Worm (Caenorhabditis elegans) whole organism, L4 larva: ENCODE results near the gene F10E7.6.

Experiments
- F37D6.2 ChIP-seq: sonication (generic microtip); optimal IDR thresholded peaks from 2 replicates; lab custom pipeline; 2016; ENCODE audit warnings: mild to moderate bottlenecking, missing genetic modification characterization, missing compliant biosample characterization
- F44E2.7 ChIP-seq: fragments of 200-800 bp; sonication (Bioruptor generic); IDR thresholded peaks from 2 replicates; pipeline ENCODE4 v2.1.2; 2022; ENCODE audit warnings: missing genetic modification characterization, missing compliant biosample characterization
- F49E8.2 ChIP-seq: sonication (generic microtip); optimal IDR thresholded peaks from 2 replicates; lab custom pipeline; 2016; ENCODE audit warnings: missing compliant biosample characterization, mild to moderate bottlenecking, missing genetic modification characterization, borderline replicate concordance
- Y48G9A.11 ChIP-seq: fragments of 200-800 bp; sonication (Bioruptor generic); IDR thresholded peaks from 2 replicates; pipeline ENCODE4 v1.3.6; 2022; ENCODE audit warnings: missing genetic modification reagents, missing genetic modification characterization, missing compliant biosample characterization
- Y5F2A.4 ChIP-seq: fragments of 200-800 bp; sonication (Bioruptor generic); optimal IDR thresholded peaks from 2 replicates; lab custom pipeline; 2018; ENCODE audit warnings: mild to moderate bottlenecking, missing genetic modification characterization, missing compliant biosample characterization
- ZK546.5 ChIP-seq, 2 experiments: sonication (generic microtip); optimal IDR thresholded peaks; 2 replicates each; lab custom pipeline; 2017; ENCODE audit warnings: missing biosample characterization in 2 of 2, missing genetic modification characterization in 2 of 2
- aha-1 ChIP-seq: fragments of 150-350 bp; peaks from one replicate; lab custom pipeline; 2014; ENCODE audit warnings: missing biosample characterization, missing genetic modification characterization
- aly-2 ChIP-seq: sonication (generic microtip); optimal IDR thresholded peaks from 2 replicates; lab custom pipeline; 2018; ENCODE audit warnings: missing biosample characterization, missing genetic modification characterization
- ama-1 ChIP-seq: fragments of 150-350 bp; optimal IDR thresholded peaks from 2 replicates; lab custom pipeline; 2014; ENCODE audit warnings: inconsistent platforms, mixed read lengths
- arid-1 ChIP-seq: fragments of 200-800 bp; sonication (Bioruptor generic); conservative IDR thresholded peaks from 2 replicates; pipeline ENCODE4 v1.3.6; 2022; ENCODE audit warnings: missing genetic modification reagents, missing genetic modification characterization, missing compliant biosample characterization
- attf-4 ChIP-seq: sonication (generic microtip); optimal IDR thresholded peaks from 3 replicates; lab custom pipeline; 2017; ENCODE audit warnings: missing biosample characterization, missing genetic modification characterization
- ceh-28 ChIP-seq: fragments of 150-350 bp; optimal IDR thresholded peaks from 2 replicates; lab custom pipeline; 2014; ENCODE audit warnings: missing biosample characterization, missing genetic modification reagents, missing genetic modification characterization
- ceh-82 ChIP-seq: sonication (generic microtip); optimal IDR thresholded peaks from 2 replicates; lab custom pipeline; 2017; ENCODE audit warnings: missing biosample characterization, missing genetic modification characterization
- ces-1 ChIP-seq: fragments of 150-350 bp; sonication (generic microtip); optimal IDR thresholded peaks from 4 replicates; lab custom pipeline; 2014; ENCODE audit warnings: missing biosample characterization, missing genetic modification reagents, missing genetic modification characterization
- cey-2 ChIP-seq: sonication (generic microtip); optimal IDR thresholded peaks from 3 replicates; lab custom pipeline; 2017; ENCODE audit warnings: missing genetic modification characterization, mild to moderate bottlenecking, missing compliant biosample characterization, antibody characterized with exemption, borderline replicate concordance; ENCODE audit not compliant: insufficient read depth
- daf-19 ChIP-seq: fragments of 200-800 bp; sonication (Bioruptor generic); conservative IDR thresholded peaks from 2 replicates; pipeline ENCODE4 v1.3.6; 2022; ENCODE audit warnings: missing genetic modification characterization, missing compliant biosample characterization
- daf-8 ChIP-seq: fragments of 200-800 bp; sonication (Bioruptor generic); IDR thresholded peaks from 2 replicates; pipeline ENCODE4 v1.3.6; 2022; ENCODE audit warnings: missing genetic modification characterization, missing compliant biosample characterization
- dmd-8 ChIP-seq: fragments of 200-800 bp; sonication (Bioruptor generic); IDR thresholded peaks from 2 replicates; pipeline ENCODE4 v1.3.6; 2022; ENCODE audit warnings: missing genetic modification characterization, missing compliant biosample characterization
- egl-43 ChIP-seq: fragments of 200-800 bp; sonication (Bioruptor generic); IDR thresholded peaks from 2 replicates; pipeline ENCODE4 v1.3.6; 2022; ENCODE audit warnings: missing genetic modification reagents, missing genetic modification characterization, missing compliant biosample characterization
- fkh-10 ChIP-seq: fragments of 150-350 bp; optimal IDR thresholded peaks from 2 replicates; lab custom pipeline; 2014; ENCODE audit warnings: missing biosample characterization, missing genetic modification reagents, missing genetic modification characterization
- fos-1 ChIP-seq: fragments of 150-350 bp; optimal IDR thresholded peaks from 2 replicates; lab custom pipeline; 2014; ENCODE audit warnings: missing biosample characterization, missing genetic modification characterization
- hlh-11 ChIP-seq: fragments of 200-800 bp; sonication (Bioruptor generic); optimal IDR thresholded peaks from 2 replicates; lab custom pipeline; 2018; ENCODE audit warnings: mild to moderate bottlenecking, missing genetic modification characterization, missing compliant biosample characterization
- hlh-30 ChIP-seq: sonication (generic microtip); optimal IDR thresholded peaks from 2 replicates; lab custom pipeline; 2017; ENCODE audit warnings: antibody characterized with exemption, mild to moderate bottlenecking, missing genetic modification characterization, missing compliant biosample characterization; ENCODE audit not compliant: insufficient read depth
- lin-38 ChIP-seq: fragments of 200-800 bp; sonication (Bioruptor generic); IDR thresholded peaks from 2 replicates; pipeline ENCODE4 v1.3.6; 2022; ENCODE audit warnings: missing genetic modification reagents, missing genetic modification characterization, missing compliant biosample characterization
- lin-39 ChIP-seq: fragments of 150-350 bp; optimal IDR thresholded peaks from 2 replicates; lab custom pipeline; 2014; ENCODE audit warnings: missing biosample characterization, missing genetic modification reagents, missing genetic modification characterization
- lir-3 ChIP-seq: sonication (generic microtip); optimal IDR thresholded peaks from 2 replicates; lab custom pipeline; 2016; ENCODE audit warnings: mild to moderate bottlenecking, missing genetic modification characterization, missing compliant biosample characterization
- madf-5 ChIP-seq, 2 experiments: fragments of 200-800 bp; sonication (Bioruptor generic); IDR thresholded peaks; 2 replicates each; pipeline ENCODE4 v1.3.6; 2022; ENCODE audit warnings: missing compliant biosample characterization in 2 of 2, missing genetic modification characterization in 2 of 2
- madf-9 ChIP-seq: fragments of 200-800 bp; sonication (Bioruptor generic); conservative IDR thresholded peaks from 2 replicates; pipeline ENCODE4 v1.3.6; 2022; ENCODE audit warnings: missing genetic modification reagents, missing genetic modification characterization, missing compliant biosample characterization
- mdt-29 ChIP-seq: fragments of 200-800 bp; sonication (Bioruptor generic); IDR thresholded peaks from 2 replicates; pipeline ENCODE4 v1.3.6; 2022; ENCODE audit warnings: missing genetic modification reagents, missing genetic modification characterization, missing compliant biosample characterization
- mes-2 ChIP-seq: sonication (generic microtip); optimal IDR thresholded peaks from 2 replicates; lab custom pipeline; 2016; ENCODE audit warnings: missing genotype, mild to moderate bottlenecking, missing genetic modification characterization, missing compliant biosample characterization; ENCODE audit not compliant: poor library complexity, severe bottlenecking
- nhr-102 ChIP-seq: sonication (generic microtip); optimal IDR thresholded peaks from 2 replicates; lab custom pipeline; 2016; ENCODE audit warnings: mild to moderate bottlenecking, missing genetic modification characterization, moderate library complexity, missing compliant biosample characterization
- nhr-11 ChIP-seq: fragments of 150-350 bp; optimal IDR thresholded peaks from 2 replicates; lab custom pipeline; 2014; ENCODE audit warnings: missing biosample characterization, missing genetic modification characterization
- nhr-41 ChIP-seq: fragments of 200-800 bp; sonication (Bioruptor generic); IDR thresholded peaks from 2 replicates; pipeline ENCODE4 v1.3.6; 2022; ENCODE audit warnings: missing genetic modification reagents, missing genetic modification characterization, missing compliant biosample characterization
- nhr-42 ChIP-seq: fragments of 200-800 bp; sonication (Bioruptor generic); IDR thresholded peaks from 2 replicates; pipeline ENCODE4 v1.3.6; 2022; ENCODE audit warnings: missing genetic modification characterization, missing compliant biosample characterization
- nhr-76 ChIP-seq: fragments of 150-350 bp; optimal IDR thresholded peaks from 2 replicates; lab custom pipeline; 2014; ENCODE audit warnings: missing biosample characterization, missing genetic modification characterization
- php-3 ChIP-seq: fragments of 200-800 bp; sonication (Bioruptor generic); IDR thresholded peaks from 2 replicates; pipeline ENCODE4 v1.3.6; 2022; ENCODE audit warnings: missing genetic modification reagents, missing genetic modification characterization, missing compliant biosample characterization
- rbr-2 ChIP-seq: sonication (generic microtip); optimal IDR thresholded peaks from 2 replicates; lab custom pipeline; 2016; ENCODE audit warnings: missing genotype, missing genetic modification characterization, missing compliant biosample characterization
- saeg-2 ChIP-seq: fragments of 200-800 bp; sonication (Bioruptor generic); IDR thresholded peaks from 2 replicates; pipeline ENCODE4 v1.3.6; 2022; ENCODE audit warnings: missing genetic modification reagents, missing genetic modification characterization, missing compliant biosample characterization
- sdz-12 ChIP-seq: fragments of 200-800 bp; sonication (Bioruptor generic); optimal IDR thresholded peaks from 2 replicates; lab custom pipeline; 2018; ENCODE audit warnings: mild to moderate bottlenecking, missing genetic modification characterization, missing compliant biosample characterization
- snpc-1.2 ChIP-seq: fragments of 200-800 bp; sonication (Bioruptor generic); IDR thresholded peaks from 2 replicates; pipeline ENCODE4 v1.3.6; 2022; ENCODE audit warnings: missing genetic modification reagents, missing genetic modification characterization, missing compliant biosample characterization
- spr-1 ChIP-seq: sonication (generic microtip); optimal IDR thresholded peaks from 2 replicates; lab custom pipeline; 2016; ENCODE audit warnings: mild to moderate bottlenecking, missing genetic modification characterization, missing compliant biosample characterization
- spr-3 ChIP-seq: fragments of 200-800 bp; sonication (Bioruptor generic); optimal IDR thresholded peaks from 2 replicates; lab custom pipeline; 2018; ENCODE audit warnings: mild to moderate bottlenecking, missing genetic modification characterization, missing compliant biosample characterization
- unc-130 ChIP-seq: sonication (generic microtip); optimal IDR thresholded peaks from 2 replicates; lab custom pipeline; 2016; ENCODE audit warnings: missing genetic modification reagents, missing genetic modification characterization, missing compliant biosample characterization
- unc-62 ChIP-seq, 3 experiments: fragments of 150-350 bp in 1 of 3; sonication (generic microtip); optimal IDR thresholded peaks in 2 of 3; peaks in 1 of 3; 1 replicate in 1 of 3; 2 replicates in 2 of 3; lab custom pipeline; 2014 to 2017; ENCODE audit warnings: missing biosample characterization in 3 of 3, missing genetic modification characterization in 3 of 3, missing genetic modification reagents in 3 of 3, missing genotype in 1 of 3
- vab-7 ChIP-seq: fragments of 200-800 bp; sonication (Bioruptor generic); IDR thresholded peaks from 2 replicates; pipeline ENCODE4 v1.3.6; 2022; ENCODE audit warnings: missing genetic modification reagents, missing genetic modification characterization, missing compliant biosample characterization
- zfp-2 ChIP-seq: sonication (generic microtip); optimal IDR thresholded peaks from 2 replicates; lab custom pipeline; 2016; ENCODE audit warnings: mild to moderate bottlenecking, missing genetic modification characterization, missing compliant biosample characterization
- zfp-3 ChIP-seq: fragments of 200-800 bp; sonication (Bioruptor generic); conservative IDR thresholded peaks from 2 replicates; pipeline ENCODE4 v1.3.6; 2022; ENCODE audit warnings: missing genetic modification reagents, missing genetic modification characterization, missing compliant biosample characterization
- zip-11 ChIP-seq: fragments of 200-800 bp; sonication (Bioruptor generic); IDR thresholded peaks from 2 replicates; pipeline ENCODE4 v1.3.6; 2022; ENCODE audit warnings: missing genetic modification characterization, missing compliant biosample characterization
- zip-2 ChIP-seq: fragments of 150-350 bp; optimal IDR thresholded peaks from 2 replicates; lab custom pipeline; 2014; ENCODE audit warnings: missing biosample characterization, missing genetic modification characterization
- ztf-11 ChIP-seq: fragments of 150-350 bp; optimal IDR thresholded peaks from 2 replicates; lab custom pipeline; 2014; ENCODE audit warnings: missing biosample characterization, missing genetic modification characterization

Gene F10E7.6

DNA sequence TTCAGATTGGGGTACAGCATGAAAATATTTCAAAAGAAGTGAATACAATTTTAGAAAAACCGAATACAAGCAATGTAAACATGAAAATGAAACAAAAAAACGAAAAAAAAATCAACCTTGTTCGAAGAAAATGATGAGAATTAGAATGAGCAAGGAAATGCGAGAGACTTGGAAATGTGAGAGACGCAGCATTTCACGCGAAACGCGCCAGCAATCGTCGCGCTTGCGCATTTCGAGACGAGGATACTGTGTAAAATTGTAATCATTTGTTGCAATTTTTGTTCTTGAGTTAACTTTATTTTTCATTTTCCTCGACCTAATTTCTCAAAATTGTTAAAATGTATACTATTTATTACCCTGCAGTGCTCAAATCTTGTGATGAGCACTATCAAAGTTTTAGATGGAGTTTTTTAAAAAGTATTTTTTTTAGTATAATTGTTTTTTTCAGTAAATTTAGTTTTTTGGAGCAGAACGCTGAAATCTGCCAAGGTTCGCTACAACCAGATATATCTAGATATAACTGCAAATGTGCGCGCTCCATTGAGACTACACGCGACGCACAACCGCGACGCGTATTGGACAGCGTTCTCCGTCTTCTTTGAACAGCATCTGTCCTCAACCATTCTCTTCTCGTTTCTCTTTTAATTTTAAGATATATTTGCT, 39.2 kb downstream of the F10E7.6 start, which contains the start of gene fust-1 (continued):
- TF ChIP-seq nhr-76 (tag; lab: Kevin White, UChicago) (peak; percentile 71), lir-3 (peak; percentile 38), Y48G9A.11 (GFP tag; lab: Robert Waterston, UW) (peak; percentile 91), aly-2 (no peak), mdt-29 (GFP tag; lab: Robert Waterston, UW) (peak; percentile 91), zfp-2 (peak; percentile 65), Y5F2A.4 (GFP tag; lab: Kevin White, UChicago) (peak; percentile 21), ces-1 (peak; percentile 59), lin-38 (peak; percentile 96), unc-62 (GFP tag; optimal IDR thresholded peaks at IDR 0.05 in 1 of 2; lab: Kevin White, UChicago) (peak in 1 of 2 experiments; percentile 90), unc-62 (tag; optimal IDR thresholded peaks at IDR 0.05; lab: Kevin White, UChicago) (no peak), nhr-11 (tag; lab: Kevin White, UChicago) (peak; percentile 94), arid-1 (GFP tag; lab: Robert Waterston, UW) (peak; percentile 96), daf-19 (GFP tag; lab: Robert Waterston, UW) (no peak), fos-1 (tag; lab: Kevin White, UChicago) (no peak), egl-43 (GFP tag; lab: Robert Waterston, UW) (peak; percentile 88), hlh-11 (tag; lab: Kevin White, UChicago) (peak; percentile 95), nhr-41 (GFP tag; lab: Robert Waterston, UW) (peak; percentile 61; the same call in 1 of the 2 replicates), F44E2.7 (GFP tag; lab: Robert Waterston, UW) (peak; percentile 67; the same call in 1 of the 2 replicates), ZK546.5 (tag; optimal IDR thresholded peaks at IDR 0.05; lab: Kevin White, UChicago) (peak in 1 of 2 experiments; percentile 64), ceh-28 (tag; lab: Kevin White, UChicago) (no peak), vab-7 (GFP tag; lab: Robert Waterston, UW) (0 out of 2 replicates have a peak, but pooled peaks have one; percentile 49), madf-5 (GFP tag; IDR thresholded peaks at IDR 0.05; lab: Robert Waterston, UW) (no peak), F49E8.2 (tag; lab: Kevin White, UChicago) (peak; percentile 90), daf-8 (GFP tag; lab: Robert Waterston, UW) (no peak), mes-2 (tag; lab: Kevin White, UChicago) (peak; percentile 96), F37D6.2 (tag; lab: Kevin White, UChicago) (peak; percentile 86), cey-2 (tag; lab: Kevin White, UChicago) (peak; percentile 76), ama-1 (lab: Kevin White, UChicago) (peak; percentile 72), zip-2 (tag; lab: Kevin White, UChicago) (peak; percentile 76), saeg-2 (GFP tag; lab: Robert Waterston, UW) (peak; percentile 87), spr-1 (tag; lab: Kevin White, UChicago) (peak; percentile 93), ztf-11 (tag; lab: Kevin White, UChicago) (no peak), hlh-30 (tag; lab: Kevin White, UChicago) (peak; percentile 83), dmd-8 (no peak), madf-9 (GFP tag; lab: Robert Waterston, UW) (peak; percentile 70; the same call in 1 of the 2 replicates), ceh-82 (tag; lab: Kevin White, UChicago) (no peak), zfp-3 (peak; percentile 85), lin-39 (no peak), rbr-2 (tag; lab: Kevin White, UChicago) (peak; percentile 96), zip-11 (no peak), nhr-42 (GFP tag; lab: Robert Waterston, UW) (peak; percentile 93), php-3 (peak; percentile 86), sdz-12 (GFP tag; lab: Kevin White, UChicago) (no peak), snpc-1.2 (GFP tag; lab: Robert Waterston, UW) (peak; percentile 78), attf-4 (tag; lab: Kevin White, UChicago) (no peak), aha-1 (tag; lab: Kevin White, UChicago) (peak; percentile 98), nhr-102 (peak; percentile 94), spr-3 (peak; percentile 81), fkh-10 (GFP tag; lab: Kevin White, UChicago) (peak; percentile 82), unc-130 (GFP tag; lab: Kevin White, UChicago) (peak; percentile 44)
